Fruit fly (Drosophila melanogaster) S2 (cell line): Measurements from ENCODE around the gene CG33493.

Source experiments
- CG8478 ChIP-seq: fragments of >200 bp; optimal IDR thresholded peaks from 2 replicates; lab custom pipeline; 2018
- CTCF ChIP-seq, 2 experiments: fragments of >200 bp; optimal IDR thresholded peaks; 2 replicates each; lab custom pipeline; 2018

- TF ChIP-seq CTCF (optimal IDR thresholded peaks at IDR 0.05; lab: Kevin White, UChicago) (no peak), CG8478 (lab: Kevin White, UChicago) (no peak)
Measured at dm6 chr3L:10727123-10727522, 34.2 kb upstream of the CG33493 start.
